Worm (Caenorhabditis elegans): ENCODE results near the gene F33G12.3.

The F33G12.3 gene

DNA sequence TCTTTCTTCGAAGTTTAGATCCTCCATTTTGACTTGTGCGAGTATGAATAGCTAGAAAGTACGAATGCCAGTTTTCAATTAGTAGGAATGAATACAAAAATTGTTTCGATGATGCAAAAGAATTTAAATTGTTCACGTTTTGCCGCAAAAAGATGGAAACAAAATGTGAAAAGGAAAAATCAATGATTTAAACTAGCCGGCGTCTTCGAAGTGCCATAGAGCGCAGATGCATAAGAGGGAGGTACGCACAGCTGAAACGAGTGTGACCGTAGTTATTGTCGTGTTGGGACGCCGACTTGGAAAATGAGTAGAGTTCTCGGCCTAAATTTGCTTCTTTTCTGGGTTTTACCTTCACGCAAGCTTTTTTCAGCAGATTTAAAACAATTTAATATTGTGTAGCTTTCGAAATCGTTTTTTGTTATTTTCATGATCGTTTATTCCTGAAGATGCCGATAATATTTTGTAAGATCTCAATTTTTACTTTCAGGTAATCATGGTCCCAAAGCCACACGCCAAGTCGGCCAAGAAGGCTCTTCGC, 21.4 kb upstream of the F33G12.3 start, which contains the start of the genes ify-1 and rpl-22 (continued):
- TF ChIP-seq egl-27 (tag; optimal IDR thresholded peaks at IDR 0.05) = peak in 1 of 2 experiments; percentile 36
- TF ChIP-seq nhr-76 (tag; optimal IDR thresholded peaks at IDR 0.05) = no peak
- TF ChIP-seq ces-1 (GFP tag; optimal IDR thresholded peaks at IDR 0.05) = no peak
- no peak for TF ChIP-seq nhr-28 (tag; optimal IDR thresholded peaks at IDR 0.05)
- no peak for TF ChIP-seq pag-3 (tag; optimal IDR thresholded peaks at IDR 0.05; ENCODE audit: borderline replicate concordance, insufficient read depth)
- TF ChIP-seq lin-14 (GFP tag; optimal IDR thresholded peaks at IDR 0.05) = peak; percentile 92
- TF ChIP-seq hlh-4 (tag; optimal IDR thresholded peaks at IDR 0.05) = no peak
- peak; percentile 94 for TF ChIP-seq nhr-47 (tag; optimal IDR thresholded peaks at IDR 0.05)
- peak; percentile 87 for TF ChIP-seq blmp-1 (tag; optimal IDR thresholded peaks at IDR 0.05)
- TF ChIP-seq snu-23 (GFP tag; optimal IDR thresholded peaks at IDR 0.05) = peak; percentile 98
- peak; percentile 80 for TF ChIP-seq C04F5.9 (tag; optimal IDR thresholded peaks at IDR 0.05)
- peak; percentile 93 to 94 (median 94) for TF ChIP-seq dpl-1 (GFP tag; optimal IDR thresholded peaks at IDR 0.05)
- peak; percentile 48 for TF ChIP-seq sox-4 (tag; optimal IDR thresholded peaks at IDR 0.05)
- peak; percentile 36 for TF ChIP-seq aha-1 (tag; optimal IDR thresholded peaks at IDR 0.05)
- peak; percentile 96 for TF ChIP-seq rnt-1 (tag; optimal IDR thresholded peaks at IDR 0.05)
- peak; percentile 88 for TF ChIP-seq unc-86 (tag; optimal IDR thresholded peaks at IDR 0.05)
- TF ChIP-seq jun-1 (tag; optimal IDR thresholded peaks at IDR 0.05) = peak; percentile 89
- TF ChIP-seq ets-5 (GFP tag; IDR thresholded peaks at IDR 0.05) = no peak
- peak; percentile 95 to 96 for TF ChIP-seq efl-1 (optimal IDR thresholded peaks at IDR 0.05)
- peak; percentile 93 to 99 for TF ChIP-seq efl-1 (GFP tag; optimal IDR thresholded peaks at IDR 0.05 in 1 of 2)
- peak; percentile 69 for TF ChIP-seq egl-13 (tag; optimal IDR thresholded peaks at IDR 0.05)
- peak; percentile 95 to 98 for TF ChIP-seq lin-35 (GFP tag; optimal IDR thresholded peaks at IDR 0.05)
- TF ChIP-seq pax-3 (tag; optimal IDR thresholded peaks at IDR 0.05) = peak; percentile 81
- TF ChIP-seq elt-2 (tag; optimal IDR thresholded peaks at IDR 0.05) = peak; percentile 99
- peak; percentile 87 for TF ChIP-seq fkh-10 (GFP tag; optimal IDR thresholded peaks at IDR 0.05)
- peak; percentile 93 for TF ChIP-seq swsn-7 (tag; optimal IDR thresholded peaks at IDR 0.05)
- peak; percentile 5 to 98 (median 78) for TF ChIP-seq elt-3 (tag; optimal IDR thresholded peaks at IDR 0.05)
- TF ChIP-seq nhr-85 (tag) = peak; percentile 96
- TF ChIP-seq ztf-4 (tag; optimal IDR thresholded peaks at IDR 0.05) = peak; percentile 88
- TF ChIP-seq lin-15B (tag; optimal IDR thresholded peaks at IDR 0.05) = peak; percentile 97
- peak; percentile 53; the same call in 1 of the 2 replicates for TF ChIP-seq mab-9 (GFP tag; IDR thresholded peaks at IDR 0.05)
- TF ChIP-seq snpc-4 (tag; optimal IDR thresholded peaks at IDR 0.05) = peak; percentile 93
- no peak for TF ChIP-seq efl-3 (GFP tag; optimal IDR thresholded peaks at IDR 0.05)
- peak; percentile 54 for TF ChIP-seq fkh-4 (tag; optimal IDR thresholded peaks at IDR 0.05; ENCODE audit: borderline replicate concordance)
- no peak for TF ChIP-seq nhr-12 (tag; optimal IDR thresholded peaks at IDR 0.05)
- peak; percentile 51 for TF ChIP-seq sup-37 (GFP tag; optimal IDR thresholded peaks at IDR 0.05)
- TF ChIP-seq F16B12.6 (tag; optimal IDR thresholded peaks at IDR 0.05) = peak; percentile 75
- peak; percentile 95 for TF ChIP-seq mep-1 (tag; optimal IDR thresholded peaks at IDR 0.05)
- TF ChIP-seq unc-130 (tag; optimal IDR thresholded peaks at IDR 0.05) = peak; percentile 99
- no peak for TF ChIP-seq ceh-63 (GFP tag; optimal IDR thresholded peaks at IDR 0.05)
- TF ChIP-seq ceh-88 (GFP tag; IDR thresholded peaks at IDR 0.05) = peak; percentile 82
- TF ChIP-seq nhr-11 (tag; optimal IDR thresholded peaks at IDR 0.05) = peak; percentile 72
- TF ChIP-seq zag-1 (tag; optimal IDR thresholded peaks at IDR 0.05) = peak; percentile 17
- peak; percentile 86 for TF ChIP-seq fos-1 (tag; optimal IDR thresholded peaks at IDR 0.05)
- no peak for TF ChIP-seq unc-30 (tag; optimal IDR thresholded peaks at IDR 0.05)
- TF ChIP-seq mdl-1 (tag; optimal IDR thresholded peaks at IDR 0.05) = peak in 1 of 2 experiments; percentile 90
- TF ChIP-seq nhr-71 (tag; optimal IDR thresholded peaks at IDR 0.05) = peak; percentile 96
- TF ChIP-seq ama-1 (optimal IDR thresholded peaks at IDR 0.05) = peak; percentile 70
- peak; percentile 98 for TF ChIP-seq C16A3.4 (tag; optimal IDR thresholded peaks at IDR 0.05)
- TF ChIP-seq Y116A8C.19 (tag; optimal IDR thresholded peaks at IDR 0.05; ENCODE audit: borderline replicate concordance) = no peak
- peak; percentile 85 for TF ChIP-seq irx-1 (tag; optimal IDR thresholded peaks at IDR 0.05)
- peak; percentile 17 for TF ChIP-seq mef-2 (tag; optimal IDR thresholded peaks at IDR 0.05)
- TF ChIP-seq hpl-2 (GFP tag; optimal IDR thresholded peaks at IDR 0.05) = peak; percentile 75

Measured in whole organism, L1 larva.